Worm (Caenorhabditis elegans): ENCODE data around the gene F56D2.2.
A peak's percentile ranks its signal among the peaks of the same experiment; 100 is the strongest.

DNA sequence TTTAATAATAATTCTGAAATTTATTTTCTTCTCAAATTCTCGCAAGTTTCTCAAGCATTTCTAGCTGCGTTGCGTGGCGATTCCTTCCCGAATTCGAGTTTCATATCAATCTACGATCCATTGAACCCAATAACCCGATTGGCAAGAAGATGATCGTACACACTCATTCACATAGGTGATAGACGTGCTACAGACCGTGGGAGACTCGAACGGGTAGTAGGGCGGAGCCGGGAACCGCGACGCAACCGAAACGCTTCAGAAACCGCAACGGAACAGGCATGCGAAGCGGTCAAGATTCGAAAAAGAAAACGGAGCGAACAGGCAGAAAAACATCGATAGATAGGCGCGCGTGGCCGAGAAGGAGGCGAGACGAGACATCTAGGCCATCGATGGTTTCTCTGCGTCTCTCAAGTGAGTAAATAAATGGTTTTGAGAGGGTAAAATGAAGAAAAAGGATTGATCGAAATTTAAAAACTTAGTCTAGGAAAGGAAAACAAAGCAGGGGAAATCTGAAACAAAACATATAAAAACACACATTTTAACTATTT is 16.4 kb downstream of the F56D2.2 start, which contains the start of gene madf-11:
- no peak for TF ChIP-seq med-1 (GFP tag; optimal IDR thresholded peaks at IDR 0.05; ENCODE audit: insufficient read depth)
- TF ChIP-seq ztf-29 (GFP tag; IDR thresholded peaks at IDR 0.05): 0 out of 2 replicates have a peak, but pooled peaks have one; percentile 10
- TF ChIP-seq T22C8.4 (GFP tag; IDR thresholded peaks at IDR 0.05): no peak
- no peak for TF ChIP-seq ref-1 (GFP tag; conservative IDR thresholded peaks at IDR 0.05)
- TF ChIP-seq cog-1 (tag; optimal IDR thresholded peaks at IDR 0.05): peak; percentile 35

Measured in whole organism, midembryonic.